Fruit fly (Drosophila melanogaster) whole organism, embryonic: Measurements from ENCODE around the gene CG4968.

ENCODE experiments used
- Atf6 ChIP-seq: fragments of 200-800 bp; sonication (Bioruptor generic); IDR thresholded peaks from 2 replicates; pipeline ENCODE4 v1.3.6; 2022; ENCODE audit warnings: missing biosample characterization, missing genetic modification characterization
- Bgb ChIP-seq: fragments of 200-800 bp; sonication (Bioruptor generic); IDR thresholded peaks from 2 replicates; pipeline ENCODE4 v1.3.6; 2022; ENCODE audit warnings: missing biosample characterization, missing genetic modification characterization; ENCODE audit not compliant: partially characterized antibody
- CG10267 ChIP-seq: fragments of 200-800 bp; sonication (Bioruptor generic); optimal IDR thresholded peaks from 2 replicates; lab custom pipeline; 2018; ENCODE audit warnings: missing biosample characterization, mild to moderate bottlenecking, missing genetic modification characterization, moderate library complexity
- CG10543 ChIP-seq: fragments of 200-800 bp; sonication (Bioruptor generic); optimal IDR thresholded peaks from 3 replicates; lab custom pipeline; 2017; ENCODE audit warnings: missing biosample characterization, mild to moderate bottlenecking, missing genetic modification characterization, moderate library complexity
- CG10979 ChIP-seq: fragments of 200-800 bp; sonication (Bioruptor generic); optimal IDR thresholded peaks from 2 replicates; lab custom pipeline; 2018; ENCODE audit warnings: missing biosample characterization, mild to moderate bottlenecking, missing genetic modification characterization, moderate library complexity
- CG12391 ChIP-seq: fragments of 200-800 bp; sonication (Bioruptor generic); optimal IDR thresholded peaks from 3 replicates; lab custom pipeline; 2018; ENCODE audit warnings: missing biosample characterization, mild to moderate bottlenecking, missing genetic modification characterization, moderate library complexity
- CG12942 ChIP-seq: fragments of 200-800 bp; sonication (Bioruptor generic); optimal IDR thresholded peaks from 3 replicates; lab custom pipeline; 2016; ENCODE audit warnings: missing biosample characterization, missing genetic modification characterization
- CG1603 ChIP-seq: fragments of 200-800 bp; sonication (Bioruptor generic); optimal IDR thresholded peaks from 2 replicates; lab custom pipeline; 2019; ENCODE audit warnings: missing biosample characterization, mild to moderate bottlenecking, missing genetic modification characterization, moderate library complexity
- CG16815 ChIP-seq: fragments of 200-800 bp; sonication (Bioruptor generic); optimal IDR thresholded peaks from 3 replicates; lab custom pipeline; 2017; ENCODE audit warnings: missing biosample characterization, mild to moderate bottlenecking, missing genetic modification characterization
- CG2120 ChIP-seq: fragments of 200-800 bp; sonication (Bioruptor generic); optimal IDR thresholded peaks from 3 replicates; lab custom pipeline; 2016; ENCODE audit warnings: missing biosample characterization, missing genetic modification characterization
- CG2129 ChIP-seq: fragments of 200-800 bp; sonication (Bioruptor generic); IDR thresholded peaks from 2 replicates; pipeline ENCODE4 v1.3.6; 2022; ENCODE audit warnings: missing biosample characterization, missing genetic modification characterization; ENCODE audit not compliant: partially characterized antibody
- CG4360 ChIP-seq: fragments of 200-800 bp; sonication (Bioruptor generic); IDR thresholded peaks from 2 replicates; pipeline ENCODE4 v1.3.6; 2022; ENCODE audit warnings: missing biosample characterization, missing genetic modification characterization
- CG6689 ChIP-seq: fragments of 200-800 bp; sonication (Bioruptor generic); IDR thresholded peaks from 2 replicates; pipeline ENCODE4 v1.3.6; 2022; ENCODE audit warnings: missing biosample characterization, missing genetic modification characterization
- CG6765 ChIP-seq: fragments of 200-800 bp; sonication (Bioruptor generic); optimal IDR thresholded peaks from 3 replicates; lab custom pipeline; 2017; ENCODE audit warnings: missing biosample characterization, mild to moderate bottlenecking, missing genetic modification characterization
- CG6791 ChIP-seq: fragments of 200-800 bp; sonication (Bioruptor generic); IDR thresholded peaks from 3 replicates; pipeline ENCODE4 v1.3.6; 2022; ENCODE audit warnings: missing biosample characterization, missing genetic modification characterization; ENCODE audit not compliant: partially characterized antibody
- CG6854 ChIP-seq: fragments of 200-800 bp; sonication (Bioruptor generic); optimal IDR thresholded peaks from 3 replicates; lab custom pipeline; 2017; ENCODE audit warnings: missing biosample characterization, mild to moderate bottlenecking, missing genetic modification characterization
- CG7556 ChIP-seq: fragments of 200-800 bp; sonication (Bioruptor generic); optimal IDR thresholded peaks from 2 replicates; lab custom pipeline; 2017; ENCODE audit warnings: missing biosample characterization, mild to moderate bottlenecking, missing genetic modification characterization
- CG7745 ChIP-seq: fragments of 200-800 bp; sonication (Bioruptor generic); optimal IDR thresholded peaks from 2 replicates; lab custom pipeline; 2018; ENCODE audit warnings: missing biosample characterization, mild to moderate bottlenecking, missing genetic modification characterization, moderate library complexity
- CG8924 ChIP-seq: fragments of 200-800 bp; optimal IDR thresholded peaks from 3 replicates; lab custom pipeline; 2019; ENCODE audit warnings: missing biosample characterization, mild to moderate bottlenecking, missing genetic modification characterization, moderate library complexity
- Dek ChIP-seq: fragments of 200-800 bp; sonication (Bioruptor generic); optimal IDR thresholded peaks from 3 replicates; lab custom pipeline; 2019; ENCODE audit warnings: missing biosample characterization, mild to moderate bottlenecking, missing genetic modification characterization, moderate library complexity
- Dip2 ChIP-seq: fragments of 200-800 bp; sonication (Bioruptor generic); IDR thresholded peaks from 2 replicates; pipeline ENCODE4 v1.3.6; 2022; ENCODE audit warnings: missing biosample characterization, missing genetic modification characterization
- Doc3 ChIP-seq: fragments of 200-800 bp; sonication (Bioruptor generic); IDR thresholded peaks from 3 replicates; pipeline ENCODE4 v1.3.6; 2022; ENCODE audit warnings: missing biosample characterization, missing genetic modification characterization; ENCODE audit not compliant: partially characterized antibody
- Fer2 ChIP-seq: fragments of 200-800 bp; sonication (Bioruptor generic); optimal IDR thresholded peaks from 2 replicates; lab custom pipeline; 2018; ENCODE audit warnings: missing biosample characterization, mild to moderate bottlenecking, missing genetic modification characterization, moderate library complexity
- Hey ChIP-seq: fragments of 200-800 bp; sonication (Bioruptor generic); optimal IDR thresholded peaks from 3 replicates; lab custom pipeline; 2018; ENCODE audit warnings: missing biosample characterization, mild to moderate bottlenecking, missing genetic modification characterization
- Hmr ChIP-seq: fragments of 200-800 bp; sonication (Bioruptor generic); optimal IDR thresholded peaks from 3 replicates; lab custom pipeline; 2017; ENCODE audit warnings: mild to moderate bottlenecking, missing biosample characterization, missing genetic modification reagents, missing genetic modification characterization
- Max ChIP-seq: fragments of 200-800 bp; sonication (Bioruptor generic); optimal IDR thresholded peaks from 2 replicates; lab custom pipeline; 2016; ENCODE audit warnings: missing biosample characterization, mild to moderate bottlenecking, missing genetic modification characterization
- Meics ChIP-seq: fragments of 200-800 bp; sonication (Bioruptor generic); optimal IDR thresholded peaks from 2 replicates; lab custom pipeline; 2017; ENCODE audit warnings: missing biosample characterization, mild to moderate bottlenecking, missing genetic modification characterization
- Nf-YB ChIP-seq: fragments of 200-800 bp; sonication (Bioruptor generic); optimal IDR thresholded peaks from 3 replicates; lab custom pipeline; 2019; ENCODE audit warnings: missing biosample characterization, mild to moderate bottlenecking, missing genetic modification characterization, moderate library complexity
- Opbp ChIP-seq: fragments of 200-800 bp; sonication (Bioruptor generic); IDR thresholded peaks from 3 replicates; pipeline ENCODE4 v1.3.6; 2022; ENCODE audit warnings: missing biosample characterization, missing genetic modification characterization; ENCODE audit not compliant: partially characterized antibody
- Scr ChIP-seq: fragments of 200-800 bp; sonication (Bioruptor generic); IDR thresholded peaks from 2 replicates; pipeline ENCODE4 v1.3.6; 2022; ENCODE audit warnings: missing biosample characterization, missing genetic modification characterization; ENCODE audit not compliant: partially characterized antibody
- abd-A ChIP-seq: fragments of 200-800 bp; sonication (Bioruptor generic); optimal IDR thresholded peaks from 3 replicates; lab custom pipeline; 2019; ENCODE audit warnings: missing biosample characterization, mild to moderate bottlenecking, missing genetic modification characterization, moderate library complexity
- ase ChIP-seq: fragments of 200-800 bp; sonication (Bioruptor generic); IDR thresholded peaks from 3 replicates; pipeline ENCODE4 v1.3.6; 2022; ENCODE audit warnings: missing biosample characterization, missing genetic modification characterization
- bbx ChIP-seq: fragments of 200-800 bp; sonication (Bioruptor generic); IDR thresholded peaks from 2 replicates; pipeline ENCODE4 v1.3.6; 2022; ENCODE audit warnings: missing biosample characterization, missing genetic modification characterization; ENCODE audit not compliant: partially characterized antibody
- crp ChIP-seq, 2 experiments: fragments of 200-800 bp; sonication (Bioruptor generic); optimal IDR thresholded peaks; 2 replicates in 1 of 2; 3 replicates in 1 of 2; lab custom pipeline; 2017; ENCODE audit warnings: missing biosample characterization in 2 of 2, missing genetic modification characterization in 2 of 2, mild to moderate bottlenecking in 1 of 2, moderate library complexity in 1 of 2
- dmrt11E ChIP-seq: fragments of 200-800 bp; sonication (Bioruptor generic); optimal IDR thresholded peaks from 3 replicates; lab custom pipeline; 2018; ENCODE audit warnings: missing biosample characterization, mild to moderate bottlenecking, missing genetic modification characterization, moderate library complexity
- dpn ChIP-seq, 2 experiments: fragments of 200-800 bp; sonication (Bioruptor generic); optimal IDR thresholded peaks; 3 replicates each; lab custom pipeline; 2016; ENCODE audit warnings: missing biosample characterization in 2 of 2, missing genetic modification characterization in 2 of 2
- gem ChIP-seq: fragments of 200-800 bp; sonication (Bioruptor generic); optimal IDR thresholded peaks from 2 replicates; lab custom pipeline; 2019; ENCODE audit warnings: missing biosample characterization, mild to moderate bottlenecking, missing genetic modification characterization, moderate library complexity
- gfzf ChIP-seq: fragments of 200-800 bp; sonication (Bioruptor generic); optimal IDR thresholded peaks from 2 replicates; lab custom pipeline; 2016; ENCODE audit warnings: missing biosample characterization, mild to moderate bottlenecking, missing genetic modification characterization, moderate library complexity
- grn ChIP-seq: fragments of 200-800 bp; sonication (Bioruptor generic); optimal IDR thresholded peaks from 3 replicates; lab custom pipeline; 2017; ENCODE audit warnings: missing biosample characterization, missing genetic modification characterization
- pzg ChIP-seq: fragments of 200-800 bp; sonication (Bioruptor generic); optimal IDR thresholded peaks from 3 replicates; lab custom pipeline; 2018; ENCODE audit warnings: missing biosample characterization, mild to moderate bottlenecking, missing genetic modification characterization, moderate library complexity
- shn ChIP-seq: fragments of 200-800 bp; sonication (Bioruptor generic); optimal IDR thresholded peaks from 3 replicates; lab custom pipeline; 2016; ENCODE audit warnings: missing biosample characterization, missing genetic modification characterization
- sim ChIP-seq: fragments of 200-800 bp; sonication (Bioruptor generic); IDR thresholded peaks from 2 replicates; pipeline ENCODE4 v1.3.6; 2022; ENCODE audit warnings: missing biosample characterization, missing genetic modification characterization
- stwl ChIP-seq: fragments of 200-800 bp; sonication (Bioruptor generic); optimal IDR thresholded peaks from 3 replicates; lab custom pipeline; 2018; ENCODE audit warnings: missing biosample characterization, mild to moderate bottlenecking, missing genetic modification characterization, moderate library complexity
- sug ChIP-seq: fragments of 200-800 bp; optimal IDR thresholded peaks from 2 replicates; lab custom pipeline; 2019; ENCODE audit warnings: missing biosample characterization, mild to moderate bottlenecking, missing genetic modification characterization, moderate library complexity
- tio ChIP-seq: fragments of 200-800 bp; sonication (Bioruptor generic); optimal IDR thresholded peaks from 2 replicates; lab custom pipeline; 2017; ENCODE audit warnings: missing biosample characterization, missing genetic modification characterization, inconsistent platforms
- unpg ChIP-seq: fragments of 200-800 bp; sonication (Bioruptor generic); optimal IDR thresholded peaks from 3 replicates; lab custom pipeline; 2018; ENCODE audit warnings: missing biosample characterization, mild to moderate bottlenecking, missing genetic modification characterization, moderate library complexity
- vvl ChIP-seq: fragments of 200-800 bp; sonication (Bioruptor generic); IDR thresholded peaks from 2 replicates; pipeline ENCODE4 v1.3.6; 2022; ENCODE audit warnings: missing biosample characterization, missing genetic modification characterization
- zf30C ChIP-seq: fragments of 200-800 bp; sonication (Bioruptor generic); optimal IDR thresholded peaks from 3 replicates; lab custom pipeline; 2018; ENCODE audit warnings: missing biosample characterization, mild to moderate bottlenecking, missing genetic modification characterization

CG4968 gene

dm6 chr2L:10341405-10341804, 34.7 kb downstream of the CG4968 start, which contains the start of gene CG31715 (continued):
- TF ChIP-seq CG10267 (peak; percentile 14), Scr (GFP tag; lab: Robert Waterston, UW) (peak; percentile 51), Opbp (GFP tag; lab: Robert Waterston, UW) (peak; percentile 45; the same call in 1 of the 3 replicates), CG10979 (tag; lab: Kevin White, UChicago) (peak; percentile 4), Atf6 (GFP tag; lab: Robert Waterston, UW) (0 out of 2 replicates have a peak, but pooled peaks have one; percentile 19), gfzf (GFP tag; lab: Kevin White, UChicago) (peak; percentile 34), CG6689 (GFP tag; lab: Robert Waterston, UW) (no peak), CG1603 (tag; lab: Kevin White, UChicago) (peak; percentile 35), CG7745 (tag; lab: Kevin White, UChicago) (peak; percentile 98), vvl (GFP tag; lab: Robert Waterston, UW) (peak; percentile 48; the same call in 1 of the 2 replicates), dmrt11E (no peak), pzg (GFP tag; lab: Kevin White, UChicago) (peak; percentile 42), Fer2 (tag; lab: Kevin White, UChicago) (no peak), Doc3 (peak; percentile 38; the same call in 2 of the 3 replicates), CG8924 (tag; lab: Kevin White, UChicago) (peak; percentile 39), stwl (peak; percentile 56), sim (no peak), crp (GFP tag; optimal IDR thresholded peaks at IDR 0.05; lab: Kevin White, UChicago) (peak in 1 of 2 experiments; percentile 56), dpn (GFP tag; optimal IDR thresholded peaks at IDR 0.05; lab: Kevin White, UChicago) (peak in 1 of 2 experiments; percentile 41), sug (tag; lab: Kevin White, UChicago) (peak; percentile 15), gem (tag; lab: Kevin White, UChicago) (peak; percentile 64), Bgb (GFP tag; lab: Robert Waterston, UW) (peak; percentile 41; the same call in 1 of the 2 replicates), Dek (tag; lab: Kevin White, UChicago) (peak; percentile 26)

dm6 chr2L:10342471-10342870, 35.7 kb downstream of the CG4968 start, which contains the start of gene Sps2:
Sps2 (plus strand) TSS chr2L:10342594.
- peak; percentile 3 for TF ChIP-seq Max (GFP tag; lab: Kevin White, UChicago)
- no peak for TF ChIP-seq CG6854
- TF ChIP-seq CG10543 (GFP tag; lab: Kevin White, UChicago): no peak
- no peak for TF ChIP-seq Hmr (GFP tag; lab: Kevin White, UChicago)
- no peak for TF ChIP-seq Meics
- TF ChIP-seq bbx (GFP tag; lab: Robert Waterston, UW): peak; percentile 78
- TF ChIP-seq shn (GFP tag; lab: Kevin White, UChicago): no peak
- TF ChIP-seq CG7556 (GFP tag; lab: Kevin White, UChicago): no peak
- peak; percentile 37 for TF ChIP-seq CG12391 (tag; lab: Kevin White, UChicago)
- no peak for TF ChIP-seq unpg (GFP tag; lab: Kevin White, UChicago)
- TF ChIP-seq CG6791 (GFP tag; lab: Robert Waterston, UW): peak; percentile 83
- peak; percentile 94 for TF ChIP-seq grn
- no peak for TF ChIP-seq zf30C
- peak; percentile 18 for TF ChIP-seq CG2120 (GFP tag; lab: Kevin White, UChicago)
- TF ChIP-seq CG12942 (GFP tag; lab: Kevin White, UChicago): no peak
- peak; percentile 70 for TF ChIP-seq CG2129 (GFP tag; lab: Robert Waterston, UW)
- no peak for TF ChIP-seq Dip2 (GFP tag; lab: Robert Waterston, UW)
- TF ChIP-seq tio: no peak
- TF ChIP-seq CG16815: no peak
- no peak for TF ChIP-seq Nf-YB (GFP tag; lab: Kevin White, UChicago)
- peak; percentile 78 for TF ChIP-seq Doc3
- TF ChIP-seq abd-A (tag; lab: Kevin White, UChicago): no peak
- no peak for TF ChIP-seq ase (GFP tag; lab: Robert Waterston, UW)
- no peak for TF ChIP-seq Hey (tag; lab: Kevin White, UChicago)
- no peak for TF ChIP-seq CG6765 (GFP tag; lab: Kevin White, UChicago)
- TF ChIP-seq CG4360: no peak
